Fruit fly (Drosophila melanogaster) whole organism, embryonic: ENCODE measurements around the gene CG42833.

ENCODE experiments used
- B-H2 ChIP-seq: fragments of 200-800 bp; sonication (Bioruptor generic); optimal IDR thresholded peaks from 2 replicates; lab custom pipeline; 2018; ENCODE audit warnings: missing biosample characterization, mild to moderate bottlenecking, missing genetic modification characterization
- CG10147 ChIP-seq: fragments of 200-800 bp; sonication (Bioruptor generic); optimal IDR thresholded peaks from 2 replicates; lab custom pipeline; 2019; ENCODE audit warnings: missing biosample characterization, mild to moderate bottlenecking, missing genetic modification characterization, moderate library complexity
- CG10209 ChIP-seq: fragments of 200-800 bp; sonication (Bioruptor generic); optimal IDR thresholded peaks from 3 replicates; lab custom pipeline; 2017; ENCODE audit warnings: missing biosample characterization, mild to moderate bottlenecking, missing genetic modification characterization, missing genetic modification reagents
- CG1024 ChIP-seq: fragments of 200-800 bp; sonication (Bioruptor generic); IDR thresholded peaks from 2 replicates; pipeline ENCODE4 v1.3.6; 2022; ENCODE audit warnings: missing biosample characterization, missing genetic modification characterization
- CG10431 ChIP-seq: fragments of 200-800 bp; sonication (Bioruptor generic); optimal IDR thresholded peaks from 3 replicates; lab custom pipeline; 2018; ENCODE audit warnings: missing biosample characterization, mild to moderate bottlenecking, missing genetic modification characterization
- CG11247 ChIP-seq: fragments of 200-800 bp; sonication (Bioruptor generic); IDR thresholded peaks from 2 replicates; pipeline ENCODE4 v1.3.6; 2022; ENCODE audit warnings: missing biosample characterization, missing genetic modification characterization
- CG11398 ChIP-seq: fragments of 200-800 bp; sonication (Bioruptor generic); optimal IDR thresholded peaks from 2 replicates; lab custom pipeline; 2016; ENCODE audit warnings: missing biosample characterization, missing genetic modification characterization
- CG11504 ChIP-seq: fragments of 200-800 bp; sonication (Bioruptor generic); optimal IDR thresholded peaks from 3 replicates; lab custom pipeline; 2019; ENCODE audit warnings: missing biosample characterization, mild to moderate bottlenecking, missing genetic modification characterization, moderate library complexity
- CG11696 ChIP-seq: fragments of 200-800 bp; sonication (Bioruptor generic); IDR thresholded peaks from 2 replicates; pipeline ENCODE4 v1.3.6; 2022; ENCODE audit warnings: missing biosample characterization, missing genetic modification characterization
- CG12155 ChIP-seq: fragments of 200-800 bp; sonication (Bioruptor generic); optimal IDR thresholded peaks from 3 replicates; lab custom pipeline; 2016; ENCODE audit warnings: missing biosample characterization, missing genetic modification characterization
- CG12299 ChIP-seq: fragments of 200-800 bp; sonication (Bioruptor generic); optimal IDR thresholded peaks from 2 replicates; lab custom pipeline; 2018; ENCODE audit warnings: missing biosample characterization, mild to moderate bottlenecking, missing genetic modification characterization
- CG13296 ChIP-seq: fragments of 200-800 bp; sonication (Bioruptor generic); optimal IDR thresholded peaks from 3 replicates; lab custom pipeline; 2018; ENCODE audit warnings: missing biosample characterization, mild to moderate bottlenecking, missing genetic modification characterization
- CG13894 ChIP-seq: fragments of 200-800 bp; sonication (Bioruptor generic); optimal IDR thresholded peaks from 3 replicates; lab custom pipeline; 2018; ENCODE audit warnings: missing biosample characterization, mild to moderate bottlenecking, missing genetic modification characterization, moderate library complexity
- CG17612 ChIP-seq: fragments of 200-800 bp; sonication (Bioruptor generic); IDR thresholded peaks from 2 replicates; pipeline ENCODE4 v1.3.6; 2022; ENCODE audit warnings: missing biosample characterization, missing genetic modification characterization
- CG1792 ChIP-seq: fragments of 200-800 bp; sonication (Bioruptor generic); optimal IDR thresholded peaks from 2 replicates; lab custom pipeline; 2016; ENCODE audit warnings: missing biosample characterization, missing genetic modification characterization
- CG2678 ChIP-seq: fragments of 200-800 bp; sonication (Bioruptor generic); optimal IDR thresholded peaks from 3 replicates; lab custom pipeline; 2019; ENCODE audit warnings: missing biosample characterization, mild to moderate bottlenecking, missing genetic modification characterization, moderate library complexity
- CG3281 ChIP-seq: fragments of 200-800 bp; sonication (Bioruptor generic); optimal IDR thresholded peaks from 3 replicates; lab custom pipeline; 2017; ENCODE audit warnings: missing biosample characterization, mild to moderate bottlenecking, missing genetic modification characterization
- CG34376 ChIP-seq: fragments of 200-800 bp; sonication (Bioruptor generic); optimal IDR thresholded peaks from 2 replicates; lab custom pipeline; 2018; ENCODE audit warnings: missing biosample characterization, mild to moderate bottlenecking, missing genetic modification characterization
- CG4360 ChIP-seq: fragments of 200-800 bp; sonication (Bioruptor generic); IDR thresholded peaks from 2 replicates; pipeline ENCODE4 v1.3.6; 2022; ENCODE audit warnings: missing biosample characterization, missing genetic modification characterization
- CG43689 ChIP-seq: fragments of 200-800 bp; sonication (Bioruptor generic); IDR thresholded peaks from 2 replicates; pipeline ENCODE4 v1.3.6; 2022; ENCODE audit warnings: missing biosample characterization, missing genetic modification characterization
- CG7271 ChIP-seq: fragments of 200-800 bp; sonication (Bioruptor generic); optimal IDR thresholded peaks from 2 replicates; lab custom pipeline; 2018; ENCODE audit warnings: missing biosample characterization, mild to moderate bottlenecking, missing genetic modification characterization, moderate library complexity
- CG9932 ChIP-seq: fragments of 200-800 bp; sonication (Bioruptor generic); IDR thresholded peaks from 2 replicates; pipeline ENCODE4 v1.3.6; 2022; ENCODE audit warnings: missing biosample characterization, missing genetic modification characterization
- Ets65A ChIP-seq: fragments of 200-800 bp; sonication (Bioruptor generic); peaks from one replicate; lab custom pipeline; 2016; ENCODE audit warnings: missing biosample characterization, missing genetic modification characterization
- HLH4C ChIP-seq: fragments of 200-800 bp; sonication (Bioruptor generic); IDR thresholded peaks from 3 replicates; pipeline ENCODE4 v1.3.6; 2022; ENCODE audit warnings: missing biosample characterization, missing genetic modification characterization; ENCODE audit not compliant: partially characterized antibody
- Hr78 ChIP-seq, 2 experiments: fragments of 200-800 bp in 1 of 2; fragments of >200 bp in 1 of 2; sonication (Bioruptor generic) in 1 of 2; optimal IDR thresholded peaks; 2 replicates each; lab custom pipeline; 2017 to 2019; ENCODE audit warnings: missing biosample characterization in 2 of 2, missing genetic modification characterization in 2 of 2, mild to moderate bottlenecking in 1 of 2, moderate library complexity in 1 of 2
- Lpt ChIP-seq: fragments of >200 bp; optimal IDR thresholded peaks from 2 replicates; lab custom pipeline; 2018; ENCODE audit warnings: missing biosample characterization, missing genetic modification characterization
- Mes4 ChIP-seq: fragments of 200-800 bp; sonication (Bioruptor generic); optimal IDR thresholded peaks from 2 replicates; lab custom pipeline; 2016; ENCODE audit warnings: missing biosample characterization, missing genetic modification characterization
- NfI ChIP-seq: fragments of 200-800 bp; sonication (Bioruptor generic); optimal IDR thresholded peaks from 3 replicates; lab custom pipeline; 2018; ENCODE audit warnings: missing biosample characterization, mild to moderate bottlenecking, missing genetic modification characterization, moderate library complexity
- Tbp ChIP-seq: fragments of >200 bp; optimal IDR thresholded peaks from 2 replicates; lab custom pipeline; 2018; ENCODE audit warnings: missing biosample characterization, missing genetic modification characterization
- Vsx1 ChIP-seq: fragments of 200-800 bp; sonication (Bioruptor generic); optimal IDR thresholded peaks from 2 replicates; lab custom pipeline; 2017; ENCODE audit warnings: missing biosample characterization, mild to moderate bottlenecking, missing genetic modification characterization, missing genetic modification reagents
- bsh ChIP-seq, 2 experiments: fragments of 200-800 bp; sonication (Bioruptor generic); optimal IDR thresholded peaks; 2 replicates each; lab custom pipeline; 2017 to 2018; ENCODE audit warnings: mild to moderate bottlenecking in 2 of 2, missing biosample characterization in 2 of 2, missing genetic modification characterization in 2 of 2, moderate library complexity in 1 of 2
- crp ChIP-seq, 2 experiments: fragments of 200-800 bp; sonication (Bioruptor generic); optimal IDR thresholded peaks; 2 replicates in 1 of 2; 3 replicates in 1 of 2; lab custom pipeline; 2017; ENCODE audit warnings: missing biosample characterization in 2 of 2, missing genetic modification characterization in 2 of 2, mild to moderate bottlenecking in 1 of 2, moderate library complexity in 1 of 2
- exex ChIP-seq: fragments of 200-800 bp; sonication (Bioruptor generic); optimal IDR thresholded peaks from 4 replicates; lab custom pipeline; 2018; ENCODE audit warnings: missing biosample characterization, mild to moderate bottlenecking, missing genetic modification characterization, moderate library complexity
- gfzf ChIP-seq: fragments of 200-800 bp; sonication (Bioruptor generic); optimal IDR thresholded peaks from 2 replicates; lab custom pipeline; 2016; ENCODE audit warnings: missing biosample characterization, mild to moderate bottlenecking, missing genetic modification characterization, moderate library complexity
- grn ChIP-seq: fragments of 200-800 bp; sonication (Bioruptor generic); optimal IDR thresholded peaks from 3 replicates; lab custom pipeline; 2017; ENCODE audit warnings: missing biosample characterization, missing genetic modification characterization
- her ChIP-seq: fragments of 200-800 bp; sonication (Bioruptor generic); optimal IDR thresholded peaks from 2 replicates; lab custom pipeline; 2016; ENCODE audit warnings: missing biosample characterization, missing genetic modification characterization
- jing ChIP-seq: fragments of 200-800 bp; sonication (Bioruptor generic); optimal IDR thresholded peaks from 2 replicates; lab custom pipeline; 2018; ENCODE audit warnings: missing biosample characterization, mild to moderate bottlenecking, missing genetic modification characterization
- lab ChIP-seq: fragments of 200-800 bp; sonication (Bioruptor generic); optimal IDR thresholded peaks from 3 replicates; lab custom pipeline; 2017; ENCODE audit warnings: missing biosample characterization, missing genetic modification characterization, mild to moderate bottlenecking, moderate library complexity, missing genetic modification reagents
- mirr ChIP-seq: fragments of 200-800 bp; sonication (Bioruptor generic); optimal IDR thresholded peaks from 3 replicates; lab custom pipeline; 2018; ENCODE audit warnings: missing biosample characterization, mild to moderate bottlenecking, missing genetic modification characterization
- nerfin-2 ChIP-seq: fragments of 200-800 bp; sonication (Bioruptor generic); IDR thresholded peaks from 2 replicates; pipeline ENCODE4 v1.3.6; 2022; ENCODE audit warnings: missing biosample characterization, missing genetic modification characterization; ENCODE audit not compliant: partially characterized antibody
- psq ChIP-seq: fragments of 200-800 bp; sonication (Bioruptor generic); optimal IDR thresholded peaks from 2 replicates; lab custom pipeline; 2017; ENCODE audit warnings: missing biosample characterization, missing genetic modification characterization
- repo ChIP-seq: fragments of 200-800 bp; sonication (Bioruptor generic); optimal IDR thresholded peaks from 2 replicates; lab custom pipeline; 2016; ENCODE audit warnings: missing biosample characterization, missing genetic modification characterization
- schlank ChIP-seq: fragments of 200-800 bp; sonication (Bioruptor generic); optimal IDR thresholded peaks from 2 replicates; lab custom pipeline; 2018; ENCODE audit warnings: missing biosample characterization, mild to moderate bottlenecking, missing genetic modification characterization
- sim ChIP-seq: fragments of 200-800 bp; sonication (Bioruptor generic); IDR thresholded peaks from 2 replicates; pipeline ENCODE4 v1.3.6; 2022; ENCODE audit warnings: missing biosample characterization, missing genetic modification characterization
- sqz ChIP-seq: fragments of 200-800 bp; sonication (Bioruptor generic); optimal IDR thresholded peaks from 3 replicates; lab custom pipeline; 2018; ENCODE audit warnings: missing biosample characterization, mild to moderate bottlenecking, missing genetic modification characterization
- sug ChIP-seq: fragments of 200-800 bp; optimal IDR thresholded peaks from 2 replicates; lab custom pipeline; 2019; ENCODE audit warnings: missing biosample characterization, mild to moderate bottlenecking, missing genetic modification characterization, moderate library complexity
- zf30C ChIP-seq: fragments of 200-800 bp; sonication (Bioruptor generic); optimal IDR thresholded peaks from 3 replicates; lab custom pipeline; 2018; ENCODE audit warnings: missing biosample characterization, mild to moderate bottlenecking, missing genetic modification characterization

CG42833 gene

dm6 chr3L:20221412-20221864 is 21.5 kb downstream of the CG42833 start, which contains the start of gene CG17145 (continued):
- TF ChIP-seq CG3281 (GFP tag; lab: Kevin White, UChicago): peak; percentile 68
- TF ChIP-seq CG11247 (GFP tag; lab: Robert Waterston, UW): no peak
- peak; percentile 60 for TF ChIP-seq exex (tag; lab: Kevin White, UChicago)
- no peak for TF ChIP-seq CG43689 (GFP tag; lab: Robert Waterston, UW)
- no peak for TF ChIP-seq zf30C
- TF ChIP-seq CG13894 (tag; lab: Kevin White, UChicago): no peak
- TF ChIP-seq CG9932 (GFP tag; lab: Robert Waterston, UW): no peak
- TF ChIP-seq bsh (GFP tag; optimal IDR thresholded peaks at IDR 0.05; lab: Kevin White, UChicago): no peak
- no peak for TF ChIP-seq Tbp (GFP tag; lab: Kevin White, UChicago)
- no peak for TF ChIP-seq repo (GFP tag; lab: Kevin White, UChicago)
- no peak for TF ChIP-seq CG7271 (tag; lab: Kevin White, UChicago)
- TF ChIP-seq NfI (GFP tag; lab: Kevin White, UChicago): no peak
- peak; percentile 50 for TF ChIP-seq grn (GFP tag; lab: Kevin White, UChicago)
- no peak for TF ChIP-seq CG11398 (GFP tag; lab: Kevin White, UChicago)
- TF ChIP-seq CG11504 (tag; lab: Kevin White, UChicago): peak; percentile 41
- no peak for TF ChIP-seq Lpt (GFP tag; lab: Kevin White, UChicago)
- TF ChIP-seq nerfin-2: no peak
- no peak for TF ChIP-seq gfzf (GFP tag; lab: Kevin White, UChicago)

- TF ChIP-seq Ets65A (GFP tag; lab: Kevin White, UChicago) (peak; percentile 93), her (GFP tag; lab: Kevin White, UChicago) (no peak)
Measured at dm6 chr3L:20222617-20223016, 22.7 kb downstream of the CG42833 start.

- TF ChIP-seq exex (tag; lab: Kevin White, UChicago): peak; percentile 97
- TF ChIP-seq psq (GFP tag; lab: Kevin White, UChicago): no peak
- TF ChIP-seq Vsx1 (GFP tag; lab: Kevin White, UChicago): peak; percentile 13
- TF ChIP-seq CG12155 (GFP tag; lab: Kevin White, UChicago): no peak
- TF ChIP-seq Hr78 (GFP tag; optimal IDR thresholded peaks at IDR 0.05; lab: Kevin White, UChicago): no peak
- TF ChIP-seq CG11247 (GFP tag; lab: Robert Waterston, UW): no peak
- no peak for TF ChIP-seq CG17612
- no peak for TF ChIP-seq sim (GFP tag; lab: Robert Waterston, UW)
- TF ChIP-seq CG1792 (GFP tag; lab: Kevin White, UChicago): no peak
- no peak for TF ChIP-seq CG1024 (GFP tag; lab: Robert Waterston, UW)
- no peak for TF ChIP-seq CG11696
- TF ChIP-seq B-H2: peak; percentile 25
- no peak for TF ChIP-seq CG10209 (GFP tag; lab: Kevin White, UChicago)
- peak; percentile 88 for TF ChIP-seq CG34376 (GFP tag; lab: Kevin White, UChicago)
- TF ChIP-seq CG4360: no peak
- TF ChIP-seq jing (GFP tag; lab: Kevin White, UChicago): no peak
- no peak for TF ChIP-seq CG12299
- peak; percentile 19 for TF ChIP-seq mirr (GFP tag; lab: Kevin White, UChicago)
- peak; percentile 19 for TF ChIP-seq CG2678 (tag; lab: Kevin White, UChicago)
- no peak for TF ChIP-seq CG10431 (GFP tag; lab: Kevin White, UChicago)
- TF ChIP-seq crp (GFP tag; optimal IDR thresholded peaks at IDR 0.05; lab: Kevin White, UChicago): no peak
- no peak for TF ChIP-seq Mes4 (GFP tag; lab: Kevin White, UChicago)
- no peak for TF ChIP-seq CG10147
- TF ChIP-seq HLH4C (GFP tag; lab: Robert Waterston, UW): no peak
- TF ChIP-seq sqz (GFP tag; lab: Kevin White, UChicago): no peak
- TF ChIP-seq lab: peak; percentile 16
- no peak for TF ChIP-seq schlank
- TF ChIP-seq sug: peak; percentile 62
- TF ChIP-seq CG13296 (GFP tag; lab: Kevin White, UChicago): peak; percentile 12
Measured at dm6 chr3L:20223398-20223951, 23.6 kb downstream of the CG42833 start, which contains the start of gene CG17147. CG17147 (plus strand) TSS chr3L:20223932.
